Worm (Caenorhabditis elegans) whole organism, midembryonic: ENCODE data around the gene M01F1.9.

Experiments used
- T22C8.4 ChIP-seq: fragments of 200-800 bp; sonication (Bioruptor generic); IDR thresholded peaks from 2 replicates; pipeline ENCODE4 v1.3.6; 2022; ENCODE audit warnings: missing genetic modification characterization, missing compliant biosample characterization
- cog-1 ChIP-seq: sonication (generic microtip); optimal IDR thresholded peaks from 2 replicates; lab custom pipeline; 2016; ENCODE audit warnings: missing genetic modification characterization, missing compliant biosample characterization
- flt-1 ChIP-seq: fragments of 200-800 bp; sonication (Bioruptor generic); IDR thresholded peaks from 2 replicates; pipeline ENCODE4 v1.3.6; 2022; ENCODE audit warnings: missing genetic modification characterization, missing compliant biosample characterization
- klf-2 ChIP-seq: fragments of 200-800 bp; sonication (Bioruptor generic); conservative IDR thresholded peaks from 2 replicates; pipeline ENCODE4 v1.3.6; 2022; ENCODE audit warnings: missing genetic modification reagents, missing genetic modification characterization, missing compliant biosample characterization
- med-1 ChIP-seq: sonication (generic microtip); optimal IDR thresholded peaks from 2 replicates; lab custom pipeline; 2017; ENCODE audit warnings: missing genetic modification characterization, mild to moderate bottlenecking, missing compliant biosample characterization, antibody characterized with exemption, missing genetic modification reagents; ENCODE audit not compliant: insufficient read depth
- ref-1 ChIP-seq: fragments of 200-800 bp; sonication (Bioruptor generic); conservative IDR thresholded peaks from 2 replicates; pipeline ENCODE4 v1.3.6; 2022; ENCODE audit warnings: missing genetic modification reagents, missing genetic modification characterization, missing compliant biosample characterization
- tab-1 ChIP-seq: fragments of 200-800 bp; sonication (Bioruptor generic); IDR thresholded peaks from 2 replicates; pipeline ENCODE4 v1.3.6; 2022; ENCODE audit warnings: missing genetic modification characterization, missing compliant biosample characterization
- ztf-23 ChIP-seq: fragments of 200-800 bp; sonication (Bioruptor generic); IDR thresholded peaks from 2 replicates; pipeline ENCODE4 v1.3.6; 2022; ENCODE audit warnings: missing genetic modification reagents, missing genetic modification characterization, missing compliant biosample characterization
- ztf-29 ChIP-seq: fragments of 200-800 bp; sonication (Bioruptor generic); IDR thresholded peaks from 2 replicates; pipeline ENCODE4 v1.3.6; 2022; ENCODE audit warnings: missing genetic modification reagents, missing genetic modification characterization, missing compliant biosample characterization

The M01F1.9 gene

DNA sequence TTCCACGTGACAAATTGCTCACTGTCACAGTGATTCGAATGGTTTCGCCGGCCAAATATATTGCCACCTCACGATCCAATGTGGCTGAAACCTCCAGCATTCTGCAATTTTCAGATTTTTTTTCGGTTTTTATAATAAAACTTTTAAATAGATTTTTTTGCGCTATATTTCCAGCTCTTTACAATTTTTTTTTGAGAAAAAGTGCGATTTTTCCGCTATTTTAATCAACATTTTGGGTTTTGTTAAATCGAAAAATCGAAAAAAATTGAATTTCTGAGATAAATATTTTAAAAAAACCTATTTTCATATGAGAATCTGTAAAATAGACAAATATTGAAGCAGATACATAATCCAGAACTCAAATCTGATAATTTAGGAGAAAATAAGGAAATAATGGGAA is at the start of gene M01F1.9:
TSS of gene M01F1.9 (minus strand) at position 101 of the 400 bp plus-strand sequence.
- TF ChIP-seq ref-1 (GFP tag; lab: Robert Waterston, UW), result no peak
- TF ChIP-seq ztf-23 (GFP tag; lab: Robert Waterston, UW), result no peak
- no peak for TF ChIP-seq flt-1 (GFP tag; lab: Robert Waterston, UW)
- TF ChIP-seq klf-2 (GFP tag; lab: Robert Waterston, UW), result no peak
- TF ChIP-seq med-1 (GFP tag; lab: Kevin White, UChicago), result no peak
- TF ChIP-seq ztf-29, result no peak
- TF ChIP-seq tab-1 (GFP tag; lab: Robert Waterston, UW), result no peak
- TF ChIP-seq cog-1 (tag; lab: Kevin White, UChicago), result no peak
- no peak for TF ChIP-seq T22C8.4 (GFP tag; lab: Robert Waterston, UW)

DNA sequence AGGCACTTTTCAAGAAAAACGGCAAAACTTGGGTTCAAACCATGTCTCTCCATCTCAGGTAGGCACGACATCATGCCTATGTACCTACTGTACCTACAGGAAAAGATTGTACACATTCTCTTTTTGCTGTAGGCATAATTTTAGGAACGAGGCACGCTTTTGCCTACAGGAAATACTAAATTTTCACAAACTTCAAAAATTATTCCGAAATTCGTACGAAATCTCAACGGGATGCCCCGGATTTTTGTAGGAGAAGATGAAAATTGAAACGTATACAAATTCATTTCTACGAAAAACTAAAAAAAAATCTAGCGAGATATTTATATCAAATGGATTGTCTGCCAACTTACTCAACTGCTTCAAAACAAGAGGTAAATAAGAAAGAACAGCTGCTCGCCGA is 49.2 kb upstream of the M01F1.9 start, which contains the start of gene C54C6.11:
TSS of gene C54C6.11 (plus strand) at position 301 of the 400 bp plus-strand sequence.
- TF ChIP-seq T22C8.4 (GFP tag; lab: Robert Waterston, UW) (no peak), klf-2 (GFP tag; lab: Robert Waterston, UW) (no peak)

DNA sequence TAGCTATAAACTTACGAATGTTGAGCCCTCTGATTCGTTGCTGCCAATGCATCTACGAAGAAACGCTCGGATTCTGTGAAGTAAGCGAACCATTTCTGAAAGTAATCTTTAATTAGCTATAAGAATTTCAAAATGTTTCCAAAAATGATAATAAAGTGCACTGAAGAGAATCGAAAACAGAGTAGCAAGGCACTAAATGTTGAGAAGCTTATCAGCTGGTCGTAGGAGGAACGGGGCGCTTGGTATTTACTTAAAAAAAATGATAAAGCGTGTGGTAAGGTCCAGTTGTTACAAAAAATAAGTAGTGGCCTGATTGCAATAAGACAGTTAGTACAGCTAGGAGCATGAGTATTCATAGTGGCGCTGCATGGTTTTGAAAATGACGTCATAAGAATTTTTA is 47.5 kb upstream of the M01F1.9 start, which contains the start of gene C54C6.7:
TSS of gene C54C6.7 (minus strand) at position 101 of the 400 bp plus-strand sequence.
- TF ChIP-seq ref-1 (GFP tag; lab: Robert Waterston, UW) (no peak), T22C8.4 (GFP tag; lab: Robert Waterston, UW) (no peak), ztf-23 (GFP tag; lab: Robert Waterston, UW) (no peak)

DNA sequence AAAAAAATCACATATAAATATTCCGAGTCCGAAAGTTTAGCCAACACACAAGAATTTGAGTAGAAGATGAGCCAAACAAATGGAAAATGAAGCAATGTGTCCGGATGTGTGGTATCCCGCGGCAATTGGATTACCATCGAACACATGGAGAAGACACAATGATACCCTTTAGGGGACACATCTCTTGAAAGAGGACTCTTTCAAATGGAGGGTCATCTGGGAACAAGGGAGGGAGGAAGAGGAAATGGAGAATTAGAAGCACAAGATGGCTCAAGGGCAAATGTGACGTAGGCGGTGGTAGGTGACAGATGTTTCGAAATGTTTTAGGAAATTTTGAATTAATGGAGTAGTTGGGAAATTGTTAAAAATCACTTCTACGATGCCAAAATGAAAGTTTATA is 44.2 kb upstream of the M01F1.9 start:
- TF ChIP-seq ztf-29 (no peak), cog-1 (tag; lab: Kevin White, UChicago) (peak; percentile 44), flt-1 (GFP tag; lab: Robert Waterston, UW) (peak; percentile 19; the same call in 1 of the 2 replicates)

DNA sequence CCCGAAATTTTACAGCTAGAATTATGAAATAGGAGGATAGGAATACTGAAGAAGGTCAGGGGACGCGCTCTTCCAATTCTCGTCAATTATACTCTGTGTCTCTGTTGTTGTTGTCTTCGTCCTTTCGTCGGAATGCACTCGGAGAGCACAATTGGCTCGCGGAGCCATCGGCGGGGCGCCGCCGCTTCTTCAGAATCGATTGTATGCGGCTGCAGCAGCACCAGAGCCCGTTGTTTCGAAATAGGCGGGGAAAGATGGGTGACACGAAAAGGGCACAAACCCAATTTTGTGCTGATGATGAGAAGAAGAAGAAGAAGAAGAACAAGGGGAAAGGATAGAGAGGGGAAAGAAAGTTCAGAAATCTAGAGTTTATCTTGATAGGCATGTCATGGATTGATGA is 43.2 kb upstream of the M01F1.9 start:
- TF ChIP-seq ztf-23 (GFP tag; lab: Robert Waterston, UW) (no peak), T22C8.4 (GFP tag; lab: Robert Waterston, UW) (no peak), klf-2 (GFP tag; lab: Robert Waterston, UW) (no peak), ref-1 (GFP tag; lab: Robert Waterston, UW) (no peak), tab-1 (GFP tag; lab: Robert Waterston, UW) (no peak), cog-1 (tag; lab: Kevin White, UChicago) (no peak), ztf-29 (no peak), med-1 (GFP tag; lab: Kevin White, UChicago) (no peak), flt-1 (GFP tag; lab: Robert Waterston, UW) (no peak)

DNA sequence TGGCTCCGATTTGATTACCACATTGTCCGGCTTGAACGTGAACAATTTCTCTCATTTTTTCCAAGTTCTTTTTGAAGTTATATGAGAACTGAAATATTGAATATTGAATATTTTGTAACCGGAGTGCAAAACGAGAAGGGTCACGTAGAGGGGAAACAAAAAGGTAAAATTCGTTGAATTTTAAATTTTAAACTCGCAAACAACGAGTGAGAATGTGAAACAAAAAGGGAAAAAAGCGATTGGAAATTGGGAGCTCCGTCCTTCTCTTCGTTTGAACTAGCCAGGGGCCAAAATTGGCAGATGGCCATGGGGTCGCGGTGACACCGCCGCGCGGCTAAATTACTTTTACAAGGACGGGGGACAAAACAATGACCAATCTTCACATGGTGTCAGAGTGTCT is 42.7 kb upstream of the M01F1.9 start, which contains the start of gene ben-1:
TSS of gene ben-1 (minus strand) at position 101 of the 400 bp plus-strand sequence.
- TF ChIP-seq flt-1 (GFP tag; lab: Robert Waterston, UW), result no peak
- TF ChIP-seq klf-2 (GFP tag; lab: Robert Waterston, UW), result no peak
- no peak for TF ChIP-seq tab-1 (GFP tag; lab: Robert Waterston, UW)
- TF ChIP-seq ztf-23 (GFP tag; lab: Robert Waterston, UW), result no peak
- no peak for TF ChIP-seq med-1 (GFP tag; lab: Kevin White, UChicago)
- no peak for TF ChIP-seq cog-1 (tag; lab: Kevin White, UChicago)
- no peak for TF ChIP-seq T22C8.4 (GFP tag; lab: Robert Waterston, UW)
- no peak for TF ChIP-seq ztf-29
- no peak for TF ChIP-seq ref-1 (GFP tag; lab: Robert Waterston, UW)

DNA sequence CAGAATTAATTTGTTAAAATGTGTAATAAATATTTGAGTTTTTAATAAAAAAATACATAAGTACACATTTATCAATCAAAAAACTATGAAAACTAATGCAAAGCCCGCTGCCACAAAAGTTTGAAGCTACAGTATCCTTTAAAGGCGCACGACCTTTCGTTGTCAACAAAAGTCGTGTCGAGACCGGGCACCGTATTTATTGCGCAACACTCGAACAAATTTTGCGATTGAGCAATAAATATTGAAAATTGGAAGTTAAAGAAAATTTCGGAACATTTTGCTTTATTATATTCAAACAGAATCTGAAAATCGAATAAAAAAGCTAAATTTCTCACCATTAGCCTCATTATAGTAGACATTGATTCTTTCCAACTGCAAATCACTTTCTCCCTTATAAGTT is 42.2 kb upstream of the M01F1.9 start:
- TF ChIP-seq cog-1 (tag; lab: Kevin White, UChicago) (no peak), tab-1 (GFP tag; lab: Robert Waterston, UW) (no peak), klf-2 (GFP tag; lab: Robert Waterston, UW) (no peak), med-1 (GFP tag; lab: Kevin White, UChicago) (no peak), ztf-23 (GFP tag; lab: Robert Waterston, UW) (no peak), flt-1 (GFP tag; lab: Robert Waterston, UW) (no peak), ref-1 (GFP tag; lab: Robert Waterston, UW) (no peak), T22C8.4 (GFP tag; lab: Robert Waterston, UW) (no peak), ztf-29 (no peak)

DNA sequence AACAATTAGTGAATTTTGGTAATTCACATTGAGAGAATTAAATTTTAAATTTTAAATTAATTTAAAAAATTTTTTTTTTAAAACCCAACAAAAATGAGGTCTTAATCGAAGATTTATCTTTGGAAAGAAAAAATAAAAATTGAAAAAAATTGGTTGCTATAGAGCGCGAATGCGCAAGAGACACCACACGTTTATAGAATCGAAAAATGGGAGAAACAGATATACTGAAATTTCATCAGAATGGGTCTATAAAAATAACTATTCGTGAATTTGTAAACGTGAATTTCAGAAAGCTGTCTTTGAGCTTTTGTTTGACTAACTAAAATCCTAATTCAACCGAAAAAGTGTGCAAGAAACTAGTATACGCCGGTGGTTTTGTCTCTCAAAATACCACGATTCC is 41.6 kb upstream of the M01F1.9 start:
- no peak for TF ChIP-seq med-1 (GFP tag; lab: Kevin White, UChicago)
- TF ChIP-seq ztf-29, result 0 out of 2 replicates have a peak, but pooled peaks have one; percentile 24

DNA sequence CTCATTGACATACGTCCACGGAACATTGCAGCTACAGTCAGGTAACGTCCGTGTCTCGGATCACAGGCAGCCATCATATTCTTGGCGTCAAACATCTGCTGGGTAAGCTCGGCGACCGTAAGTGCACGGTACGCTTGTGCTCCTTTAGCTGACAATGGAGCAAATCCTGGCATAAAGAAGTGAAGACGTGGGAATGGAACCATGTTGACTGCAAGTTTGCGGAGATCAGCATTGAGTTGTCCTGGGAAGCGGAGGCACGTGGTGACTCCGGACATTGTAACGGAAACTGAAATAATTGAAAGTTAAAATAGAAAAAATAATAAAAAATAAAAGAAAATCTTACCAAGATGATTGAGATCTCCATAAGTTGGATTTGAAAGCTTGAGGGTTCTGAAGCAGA is 40.6 kb upstream of the M01F1.9 start:
- TF ChIP-seq tab-1 (GFP tag; lab: Robert Waterston, UW), result no peak
- no peak for TF ChIP-seq cog-1 (tag; lab: Kevin White, UChicago)
- TF ChIP-seq med-1 (GFP tag; lab: Kevin White, UChicago), result no peak

DNA sequence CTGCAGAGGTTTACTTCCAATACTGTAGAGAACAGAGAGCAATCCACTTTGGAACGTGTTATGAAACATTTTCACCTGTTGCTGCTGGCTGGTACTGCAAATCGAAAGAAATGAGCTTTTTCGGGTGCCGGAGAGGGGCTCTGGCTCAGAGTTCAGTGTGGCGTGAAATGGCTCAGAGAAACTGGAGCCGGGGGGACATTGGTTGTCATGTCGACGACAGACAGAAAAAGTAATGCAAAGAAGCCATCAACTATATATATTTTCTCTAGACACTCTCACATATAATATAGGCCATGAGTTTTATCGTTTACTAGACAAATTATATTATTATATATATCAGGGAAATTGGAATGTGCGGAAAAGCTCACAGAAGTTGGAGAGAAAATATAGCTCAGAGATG is 38.5 kb upstream of the M01F1.9 start, which contains the start of gene cfap-20:
TSS of gene cfap-20 (minus strand) at position 101 of the 400 bp plus-strand sequence.
- TF ChIP-seq cog-1 (tag; lab: Kevin White, UChicago) (no peak), flt-1 (GFP tag; lab: Robert Waterston, UW) (0 out of 2 replicates have a peak, but pooled peaks have one; percentile 6)

DNA sequence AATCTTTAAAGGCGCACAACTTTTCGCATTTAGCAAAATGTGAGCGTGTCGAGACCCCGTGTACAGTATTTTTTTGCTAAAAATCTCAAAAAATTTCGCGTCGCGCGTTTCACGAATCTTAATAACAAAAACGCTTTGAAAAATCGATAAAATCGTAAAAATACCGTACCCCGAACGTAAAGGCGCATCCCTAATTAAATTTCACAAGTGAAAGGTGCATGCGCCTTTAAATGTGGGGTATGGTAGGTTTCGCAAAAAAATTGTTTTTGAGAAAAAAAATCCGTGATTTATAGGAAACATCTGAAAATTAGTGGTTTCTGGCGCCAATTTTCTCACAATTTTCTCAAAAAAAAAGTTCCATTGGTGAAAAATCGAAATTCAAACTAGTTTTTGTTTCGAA is 35.3 kb upstream of the M01F1.9 start:
- TF ChIP-seq ref-1 (GFP tag; lab: Robert Waterston, UW) (no peak), flt-1 (GFP tag; lab: Robert Waterston, UW) (no peak), ztf-23 (GFP tag; lab: Robert Waterston, UW) (no peak)
